Fruit fly (Drosophila melanogaster) whole organism, embryonic: ENCODE data around the gene CG32066.

ENCODE experiments used
- ATbp ChIP-seq: fragments of 200-800 bp; sonication (Bioruptor generic); optimal IDR thresholded peaks from 2 replicates; lab custom pipeline; 2017; ENCODE audit warnings: missing biosample characterization, mild to moderate bottlenecking, missing genetic modification characterization, missing genetic modification reagents
- Aef1 ChIP-seq: fragments of 200-800 bp; sonication (Bioruptor generic); IDR thresholded peaks from 3 replicates; pipeline ENCODE4 v1.3.6; 2022; ENCODE audit warnings: missing biosample characterization, missing genetic modification characterization
- Atf3 ChIP-seq: fragments of 200-800 bp; sonication (Bioruptor generic); optimal IDR thresholded peaks from 3 replicates; lab custom pipeline; 2016; ENCODE audit warnings: missing biosample characterization, missing genetic modification characterization
- CG11085 ChIP-seq: fragments of 200-800 bp; sonication (Bioruptor generic); IDR thresholded peaks from 2 replicates; pipeline ENCODE4 v1.3.6; 2022; ENCODE audit warnings: missing biosample characterization, missing genetic modification characterization
- CG11695 ChIP-seq: fragments of 200-800 bp; sonication (Bioruptor generic); IDR thresholded peaks from 3 replicates; pipeline ENCODE4 v1.3.6; 2022; ENCODE audit warnings: missing biosample characterization, missing genetic modification characterization
- CG12236 ChIP-seq: fragments of 200-800 bp; sonication (Bioruptor generic); optimal IDR thresholded peaks from 2 replicates; lab custom pipeline; 2016; ENCODE audit warnings: missing biosample characterization, missing genetic modification characterization
- CG1529 ChIP-seq: fragments of 200-800 bp; sonication (Bioruptor generic); optimal IDR thresholded peaks from 3 replicates; lab custom pipeline; 2018; ENCODE audit warnings: missing biosample characterization, missing genetic modification characterization
- CG1647 ChIP-seq: fragments of 200-800 bp; sonication (Bioruptor generic); optimal IDR thresholded peaks from 3 replicates; lab custom pipeline; 2016; ENCODE audit warnings: missing biosample characterization, missing genetic modification characterization
- CG18599 ChIP-seq: fragments of 200-800 bp; sonication (Bioruptor generic); optimal IDR thresholded peaks from 3 replicates; lab custom pipeline; 2017; ENCODE audit warnings: missing biosample characterization, missing genetic modification characterization, mild to moderate bottlenecking, moderate library complexity, missing genetic modification reagents
- CG2678 ChIP-seq: fragments of 200-800 bp; sonication (Bioruptor generic); optimal IDR thresholded peaks from 3 replicates; lab custom pipeline; 2019; ENCODE audit warnings: missing biosample characterization, mild to moderate bottlenecking, missing genetic modification characterization, moderate library complexity
- CG3065 ChIP-seq: fragments of 200-800 bp; sonication (Bioruptor generic); optimal IDR thresholded peaks from 2 replicates; lab custom pipeline; 2016; ENCODE audit warnings: missing biosample characterization, missing genetic modification characterization
- CG31441 ChIP-seq: fragments of 200-800 bp; sonication (Bioruptor generic); IDR thresholded peaks from 2 replicates; pipeline ENCODE4 v1.3.6; 2022; ENCODE audit warnings: missing biosample characterization, missing genetic modification characterization
- CG34422 ChIP-seq: fragments of 200-800 bp; sonication (Bioruptor generic); IDR thresholded peaks from 3 replicates; pipeline ENCODE4 v1.3.6; 2022; ENCODE audit warnings: missing biosample characterization, missing genetic modification characterization
- CG42726 ChIP-seq: fragments of 200-800 bp; sonication (Bioruptor generic); IDR thresholded peaks from 2 replicates; pipeline ENCODE4 v1.3.6; 2022; ENCODE audit warnings: missing biosample characterization, missing genetic modification characterization; ENCODE audit not compliant: partially characterized antibody
- CG4328 ChIP-seq: fragments of 200-800 bp; sonication (Bioruptor generic); optimal IDR thresholded peaks from 3 replicates; lab custom pipeline; 2017; ENCODE audit warnings: missing biosample characterization, missing genetic modification reagents, missing genetic modification characterization
- CG4404 ChIP-seq: fragments of 200-800 bp; sonication (Bioruptor generic); IDR thresholded peaks from 2 replicates; pipeline ENCODE4 v1.3.6; 2022; ENCODE audit warnings: missing biosample characterization, missing genetic modification characterization
- Dbx ChIP-seq: fragments of 200-800 bp; sonication (Bioruptor generic); IDR thresholded peaks from 3 replicates; pipeline ENCODE4 v1.3.6; 2022; ENCODE audit warnings: missing biosample characterization, missing genetic modification characterization
- Dref ChIP-seq: fragments of 200-800 bp; sonication (Bioruptor generic); IDR thresholded peaks from 2 replicates; pipeline ENCODE4 v1.3.6; 2022; ENCODE audit warnings: missing biosample characterization, missing genetic modification characterization
- Gug ChIP-seq: fragments of 200-800 bp; sonication (Bioruptor generic); IDR thresholded peaks from 4 replicates; pipeline ENCODE4 v1.3.6; 2022; ENCODE audit warnings: missing biosample characterization, missing genetic modification characterization
- HmgZ ChIP-seq: fragments of 200-800 bp; sonication (Bioruptor generic); optimal IDR thresholded peaks from 2 replicates; lab custom pipeline; 2018; ENCODE audit warnings: missing biosample characterization, mild to moderate bottlenecking, missing genetic modification characterization
- Hr3 ChIP-seq: fragments of 200-800 bp; sonication (Bioruptor generic); optimal IDR thresholded peaks from 3 replicates; lab custom pipeline; 2016; ENCODE audit warnings: missing biosample characterization, missing genetic modification characterization
- Mes4 ChIP-seq: fragments of 200-800 bp; sonication (Bioruptor generic); optimal IDR thresholded peaks from 2 replicates; lab custom pipeline; 2016; ENCODE audit warnings: missing biosample characterization, missing genetic modification characterization
- Oli ChIP-seq: fragments of 200-800 bp; sonication (Bioruptor generic); optimal IDR thresholded peaks from 2 replicates; lab custom pipeline; 2018; ENCODE audit warnings: missing biosample characterization, mild to moderate bottlenecking, missing genetic modification characterization, moderate library complexity
- Optix ChIP-seq: fragments of 200-800 bp; sonication (Bioruptor generic); IDR thresholded peaks from 3 replicates; pipeline ENCODE4 v1.3.6; 2022; ENCODE audit warnings: missing biosample characterization, missing genetic modification characterization
- Pdp1 ChIP-seq, 2 experiments: fragments of 200-800 bp; sonication (Bioruptor generic); optimal IDR thresholded peaks; 3 replicates each; lab custom pipeline; 2016; ENCODE audit warnings: missing biosample characterization in 2 of 2, missing genetic modification characterization in 2 of 2, mild to moderate bottlenecking in 1 of 2, moderate library complexity in 1 of 2
- Spps ChIP-seq: fragments of 200-800 bp; sonication (Bioruptor generic); optimal IDR thresholded peaks from 2 replicates; lab custom pipeline; 2018; ENCODE audit warnings: missing biosample characterization, mild to moderate bottlenecking, missing genetic modification characterization
- al ChIP-seq: fragments of 200-800 bp; sonication (Bioruptor generic); IDR thresholded peaks from 2 replicates; pipeline ENCODE4 v1.3.6; 2022; ENCODE audit warnings: missing biosample characterization, missing genetic modification characterization
- aop ChIP-seq: fragments of 200-800 bp; sonication (Bioruptor generic); IDR thresholded peaks from 2 replicates; pipeline ENCODE4 v1.3.6; 2022; ENCODE audit warnings: missing biosample characterization, missing genetic modification characterization
- ara ChIP-seq: fragments of 200-800 bp; sonication (Bioruptor generic); IDR thresholded peaks from 2 replicates; pipeline ENCODE4 v1.3.6; 2022; ENCODE audit warnings: missing biosample characterization, missing genetic modification characterization
- bowl ChIP-seq: fragments of 200-800 bp; sonication (Bioruptor generic); IDR thresholded peaks from 2 replicates; pipeline ENCODE4 v1.3.6; 2022; ENCODE audit warnings: missing biosample characterization, missing genetic modification characterization
- btn ChIP-seq: fragments of 200-800 bp; sonication (Bioruptor generic); optimal IDR thresholded peaks from 2 replicates; lab custom pipeline; 2016; ENCODE audit warnings: missing biosample characterization, missing genetic modification characterization
- cas ChIP-seq: fragments of 200-800 bp; sonication (Bioruptor generic); IDR thresholded peaks from 2 replicates; pipeline ENCODE4 v1.3.6; 2022; ENCODE audit warnings: missing biosample characterization, missing genetic modification characterization
- chinmo ChIP-seq: fragments of 200-800 bp; sonication (Bioruptor generic); IDR thresholded peaks from 4 replicates; pipeline ENCODE4 v1.3.6; 2022; ENCODE audit warnings: missing biosample characterization, missing genetic modification characterization; ENCODE audit not compliant: partially characterized antibody
- ci ChIP-seq: fragments of 200-800 bp; sonication (Bioruptor generic); IDR thresholded peaks from 3 replicates; pipeline ENCODE4 v1.3.6; 2022; ENCODE audit warnings: missing biosample characterization, missing genetic modification characterization
- danr ChIP-seq: fragments of 200-800 bp; sonication (Bioruptor generic); IDR thresholded peaks from 2 replicates; pipeline ENCODE4 v1.3.6; 2022; ENCODE audit warnings: missing biosample characterization, missing genetic modification characterization
- ftz-f1 ChIP-seq: fragments of 200-800 bp; sonication (Bioruptor generic); optimal IDR thresholded peaks from 2 replicates; lab custom pipeline; 2016; ENCODE audit warnings: missing biosample characterization, missing genetic modification characterization
- gro ChIP-seq: fragments of 200-800 bp; sonication (Bioruptor generic); optimal IDR thresholded peaks from 2 replicates; lab custom pipeline; 2016; ENCODE audit warnings: missing biosample characterization, missing genetic modification characterization
- h ChIP-seq: fragments of >200 bp; optimal IDR thresholded peaks from 2 replicates; lab custom pipeline; 2017
- nerfin-2 ChIP-seq: fragments of 200-800 bp; sonication (Bioruptor generic); IDR thresholded peaks from 2 replicates; pipeline ENCODE4 v1.3.6; 2022; ENCODE audit warnings: missing biosample characterization, missing genetic modification characterization; ENCODE audit not compliant: partially characterized antibody
- otp ChIP-seq: fragments of 200-800 bp; sonication (Bioruptor generic); IDR thresholded peaks from 3 replicates; pipeline ENCODE4, ENCODE4 v1.3.6; 2022; ENCODE audit warnings: missing biosample characterization, missing genetic modification characterization
- prd ChIP-seq, 3 experiments: fragments of >200 bp in 2 of 3; fragments of 200-800 bp in 1 of 3; sonication (Bioruptor generic) in 1 of 3; optimal IDR thresholded peaks in 2 of 3; IDR thresholded peaks in 1 of 3; 2 replicates in 2 of 3; 3 replicates in 1 of 3; pipeline versions ENCODE4 v1.3.6 to Lab custom; 2017 to 2022; ENCODE audit warnings: missing biosample characterization in 1 of 3, missing genetic modification characterization in 1 of 3
- run ChIP-seq: fragments of 200-800 bp; sonication (Bioruptor generic); optimal IDR thresholded peaks from 3 replicates; lab custom pipeline; 2018; ENCODE audit warnings: missing biosample characterization, mild to moderate bottlenecking, missing genetic modification characterization
- tap ChIP-seq: fragments of 200-800 bp; optimal IDR thresholded peaks from 3 replicates; lab custom pipeline; 2019; ENCODE audit warnings: missing biosample characterization, mild to moderate bottlenecking, missing genetic modification characterization, moderate library complexity
- vfl ChIP-seq: fragments of 200-800 bp; sonication (Bioruptor generic); optimal IDR thresholded peaks from 2 replicates; lab custom pipeline; 2016; ENCODE audit warnings: missing biosample characterization, missing genetic modification characterization

Gene CG32066

dm6 chr3L:10660744-10661589 is at the start of gene CG32066, which contains the start of gene CG8003 (continued):
- TF ChIP-seq ci (GFP tag; lab: Robert Waterston, UW), result peak; percentile 62; the same call in 2 of the 3 replicates
- no peak for TF ChIP-seq CG4404 (GFP tag; lab: Robert Waterston, UW)
- peak; percentile 47; the same call in 1 of the 2 replicates for TF ChIP-seq bowl (GFP tag; lab: Robert Waterston, UW)
- no peak for TF ChIP-seq Mes4 (GFP tag; lab: Kevin White, UChicago)
- TF ChIP-seq ara, result no peak
- no peak for TF ChIP-seq CG3065 (GFP tag; lab: Kevin White, UChicago)
- peak; percentile 28 for TF ChIP-seq CG1529 (GFP tag; lab: Kevin White, UChicago)
- peak; percentile 78 for TF ChIP-seq CG34422 (GFP tag; lab: Robert Waterston, UW)
- TF ChIP-seq Dbx, result peak; percentile 50; the same call in 2 of the 3 replicates
- no peak for TF ChIP-seq h
- peak; percentile 67; the same call in 2 of the 4 replicates for TF ChIP-seq Gug (GFP tag; lab: Robert Waterston, UW)
- TF ChIP-seq ftz-f1, result no peak
- peak; percentile 63 for TF ChIP-seq CG2678 (tag; lab: Kevin White, UChicago)
- TF ChIP-seq btn, result no peak
- TF ChIP-seq CG11695 (GFP tag; lab: Robert Waterston, UW), result 0 out of 3 replicates have a peak, but pooled peaks have one; percentile 15
- TF ChIP-seq CG12236, result no peak
- peak; percentile 90 for TF ChIP-seq nerfin-2 (GFP tag; lab: Robert Waterston, UW)
- TF ChIP-seq al (GFP tag; lab: Robert Waterston, UW), result no peak
- 0 out of 2 replicates have a peak, but pooled peaks have one; percentile 16 for TF ChIP-seq cas (GFP tag; lab: Robert Waterston, UW)
- TF ChIP-seq Spps (tag; lab: Kevin White, UChicago), result no peak
- TF ChIP-seq ATbp (GFP tag; lab: Kevin White, UChicago), result no peak
- TF ChIP-seq Atf3, result no peak
- peak; percentile 81 for TF ChIP-seq CG42726 (GFP tag; lab: Robert Waterston, UW)
- no peak for TF ChIP-seq aop
- TF ChIP-seq Pdp1 (GFP tag; optimal IDR thresholded peaks at IDR 0.05; lab: Kevin White, UChicago), result peak in 1 of 2 experiments; percentile 27
- peak; percentile 1 for TF ChIP-seq CG1647 (GFP tag; lab: Kevin White, UChicago)
- TF ChIP-seq CG4328 (GFP tag; lab: Kevin White, UChicago), result no peak
- TF ChIP-seq CG31441 (GFP tag; lab: Robert Waterston, UW), result peak; percentile 27; the same call in 1 of the 2 replicates
- TF ChIP-seq tap (tag; lab: Kevin White, UChicago), result no peak
- TF ChIP-seq HmgZ (tag; lab: Kevin White, UChicago), result peak; percentile 24
- peak; percentile 65 for TF ChIP-seq Aef1 (GFP tag; lab: Robert Waterston, UW)
- TF ChIP-seq prd (optimal IDR thresholded peaks at IDR 0.05; lab: Kevin White, UChicago), result no peak
- TF ChIP-seq prd (GFP tag; IDR thresholded peaks at IDR 0.05; lab: Robert Waterston, UW), result no peak; the same call in 2 of the 3 replicates
- no peak for TF ChIP-seq run (tag; lab: Kevin White, UChicago)
- 0 out of 2 replicates have a peak, but pooled peaks have one; percentile 41 for TF ChIP-seq CG11085 (GFP tag; lab: Robert Waterston, UW)
- no peak for TF ChIP-seq danr (GFP tag; lab: Robert Waterston, UW)
- TF ChIP-seq Hr3 (GFP tag; lab: Kevin White, UChicago), result peak; percentile 40
- TF ChIP-seq Optix, result peak; percentile 29; the same call in 1 of the 3 replicates
- TF ChIP-seq Dref, result no peak
- no peak for TF ChIP-seq Oli (tag; lab: Kevin White, UChicago)
- TF ChIP-seq vfl (GFP tag; lab: Kevin White, UChicago), result peak; percentile 40
- TF ChIP-seq otp (GFP tag; lab: Robert Waterston, UW), result no peak
- peak; percentile 61; the same call in 2 of the 4 replicates for TF ChIP-seq chinmo (GFP tag; lab: Robert Waterston, UW)
- TF ChIP-seq gro (GFP tag; lab: Kevin White, UChicago), result peak; percentile 57
- TF ChIP-seq CG18599 (GFP tag; lab: Kevin White, UChicago), result peak; percentile 30
- TF ChIP-seq, all 482 proteins: peak for 216
